Worm (Caenorhabditis elegans) whole organism, L4 larva: Measurements from ENCODE around the gene che-11.

Source experiments
- aly-2 ChIP-seq: sonication (generic microtip); optimal IDR thresholded peaks from 2 replicates; lab custom pipeline; 2018; ENCODE audit warnings: missing biosample characterization, missing genetic modification characterization
- fos-1 ChIP-seq: fragments of 150-350 bp; optimal IDR thresholded peaks from 2 replicates; lab custom pipeline; 2014; ENCODE audit warnings: missing biosample characterization, missing genetic modification characterization
- jun-1 ChIP-seq: fragments of 150-350 bp; optimal IDR thresholded peaks from 2 replicates; lab custom pipeline; 2014; ENCODE audit warnings: missing biosample characterization, missing genetic modification reagents, missing genetic modification characterization
- mep-1 ChIP-seq: fragments of 150-350 bp; sonication (generic microtip); optimal IDR thresholded peaks from 3 replicates; lab custom pipeline; 2014; ENCODE audit warnings: missing biosample characterization, missing genetic modification characterization
- tra-1 ChIP-seq: fragments of 200-800 bp; sonication (Bioruptor generic); IDR thresholded peaks from 2 replicates; pipeline ENCODE4 v1.3.6; 2022; ENCODE audit warnings: missing genetic modification reagents, missing genetic modification characterization, missing compliant biosample characterization
- zag-1 ChIP-seq: fragments of 150-350 bp; optimal IDR thresholded peaks from 2 replicates; lab custom pipeline; 2014; ENCODE audit warnings: missing biosample characterization, missing genetic modification characterization
- ztf-11 ChIP-seq: fragments of 150-350 bp; optimal IDR thresholded peaks from 2 replicates; lab custom pipeline; 2014; ENCODE audit warnings: missing biosample characterization, missing genetic modification characterization

ce11 chrV:12162906-12163305, 12.4 kb upstream of the che-11 start, which contains the start of gene srj-4:
- TF ChIP-seq tra-1 (GFP tag; lab: Robert Waterston, UW) (no peak), zag-1 (tag; lab: Kevin White, UChicago) (no peak), ztf-11 (tag; lab: Kevin White, UChicago) (no peak), fos-1 (tag; lab: Kevin White, UChicago) (no peak), mep-1 (tag; lab: Kevin White, UChicago) (no peak), jun-1 (no peak), aly-2 (no peak)
